Fruit fly (Drosophila melanogaster) whole organism, embryonic: ENCODE data around the gene fmt.

Source experiments
- Atf3 ChIP-seq: fragments of 200-800 bp; sonication (Bioruptor generic); optimal IDR thresholded peaks from 3 replicates; lab custom pipeline; 2016; ENCODE audit warnings: missing biosample characterization, missing genetic modification characterization
- Bteb2 ChIP-seq: fragments of 200-800 bp; sonication (Bioruptor generic); optimal IDR thresholded peaks from 2 replicates; lab custom pipeline; 2016; ENCODE audit warnings: missing biosample characterization, missing genetic modification characterization
- CG10209 ChIP-seq: fragments of 200-800 bp; sonication (Bioruptor generic); optimal IDR thresholded peaks from 3 replicates; lab custom pipeline; 2017; ENCODE audit warnings: missing biosample characterization, mild to moderate bottlenecking, missing genetic modification characterization, missing genetic modification reagents
- CG10565 ChIP-seq: fragments of 200-800 bp; sonication (Bioruptor generic); optimal IDR thresholded peaks from 3 replicates; lab custom pipeline; 2016; ENCODE audit warnings: missing biosample characterization, mild to moderate bottlenecking, missing genetic modification characterization
- CG10979 ChIP-seq: fragments of 200-800 bp; sonication (Bioruptor generic); optimal IDR thresholded peaks from 2 replicates; lab custom pipeline; 2018; ENCODE audit warnings: missing biosample characterization, mild to moderate bottlenecking, missing genetic modification characterization, moderate library complexity
- CG12391 ChIP-seq: fragments of 200-800 bp; sonication (Bioruptor generic); optimal IDR thresholded peaks from 3 replicates; lab custom pipeline; 2018; ENCODE audit warnings: missing biosample characterization, mild to moderate bottlenecking, missing genetic modification characterization, moderate library complexity
- CG13424 ChIP-seq: fragments of 200-800 bp; sonication (Bioruptor generic); optimal IDR thresholded peaks from 2 replicates; lab custom pipeline; 2019; ENCODE audit warnings: missing biosample characterization, mild to moderate bottlenecking, missing genetic modification characterization, moderate library complexity
- CG14050 ChIP-seq: fragments of 200-800 bp; sonication (Bioruptor generic); IDR thresholded peaks from 3 replicates; pipeline ENCODE4 v1.3.6; 2022; ENCODE audit warnings: missing biosample characterization, missing genetic modification characterization
- CG18262 ChIP-seq: fragments of 200-800 bp; optimal IDR thresholded peaks from 3 replicates; lab custom pipeline; 2019; ENCODE audit warnings: missing biosample characterization, mild to moderate bottlenecking, missing genetic modification characterization, moderate library complexity
- CG2678 ChIP-seq: fragments of 200-800 bp; sonication (Bioruptor generic); optimal IDR thresholded peaks from 3 replicates; lab custom pipeline; 2019; ENCODE audit warnings: missing biosample characterization, mild to moderate bottlenecking, missing genetic modification characterization, moderate library complexity
- CG30431 ChIP-seq: fragments of 200-800 bp; sonication (Bioruptor generic); optimal IDR thresholded peaks from 2 replicates; lab custom pipeline; 2017; ENCODE audit warnings: missing biosample characterization, missing genetic modification characterization
- CG31441 ChIP-seq: fragments of 200-800 bp; sonication (Bioruptor generic); IDR thresholded peaks from 2 replicates; pipeline ENCODE4 v1.3.6; 2022; ENCODE audit warnings: missing biosample characterization, missing genetic modification characterization
- CG4617 ChIP-seq: fragments of 200-800 bp; sonication (Bioruptor generic); optimal IDR thresholded peaks from 3 replicates; lab custom pipeline; 2016; ENCODE audit warnings: missing biosample characterization, missing genetic modification characterization, borderline replicate concordance
- Camta ChIP-seq: fragments of 200-800 bp; sonication (Bioruptor generic); optimal IDR thresholded peaks from 2 replicates; lab custom pipeline; 2016; ENCODE audit warnings: missing biosample characterization, missing genetic modification characterization
- Chrac-16 ChIP-seq: fragments of 200-800 bp; sonication (Bioruptor generic); optimal IDR thresholded peaks from 3 replicates; lab custom pipeline; 2016; ENCODE audit warnings: missing biosample characterization, missing genetic modification characterization
- Deaf1 ChIP-seq: fragments of 200-800 bp; optimal IDR thresholded peaks from 3 replicates; lab custom pipeline; 2019; ENCODE audit warnings: missing biosample characterization, mild to moderate bottlenecking, missing genetic modification characterization, moderate library complexity
- Doc2 ChIP-seq: fragments of 200-800 bp; sonication (Bioruptor generic); IDR thresholded peaks from 2 replicates; pipeline ENCODE4 v1.3.6; 2022; ENCODE audit warnings: missing biosample characterization, missing genetic modification characterization
- Ets65A ChIP-seq: fragments of 200-800 bp; sonication (Bioruptor generic); peaks from one replicate; lab custom pipeline; 2016; ENCODE audit warnings: missing biosample characterization, missing genetic modification characterization
- GATAe ChIP-seq: fragments of 200-800 bp; sonication (Bioruptor generic); conservative IDR thresholded peaks from 2 replicates; pipeline ENCODE4 v1.3.6; 2022; ENCODE audit warnings: missing biosample characterization, missing genetic modification characterization
- HHEX ChIP-seq: fragments of 200-800 bp; sonication (Bioruptor generic); optimal IDR thresholded peaks from 3 replicates; lab custom pipeline; 2017; ENCODE audit warnings: missing biosample characterization, mild to moderate bottlenecking, missing genetic modification characterization, missing genetic modification reagents
- Hand ChIP-seq: fragments of 200-800 bp; sonication (Bioruptor generic); optimal IDR thresholded peaks from 2 replicates; lab custom pipeline; 2017; ENCODE audit warnings: mild to moderate bottlenecking, missing biosample characterization, missing genetic modification reagents, missing genetic modification characterization
- Lim3 ChIP-seq: fragments of 200-800 bp; sonication (Bioruptor generic); IDR thresholded peaks from 2 replicates; pipeline ENCODE4 v1.3.6; 2022; ENCODE audit warnings: missing biosample characterization, missing genetic modification characterization
- Mrtf ChIP-seq: fragments of 200-800 bp; sonication (Bioruptor generic); IDR thresholded peaks from 3 replicates; pipeline ENCODE4 v1.3.6; 2022; ENCODE audit warnings: missing biosample characterization, missing genetic modification characterization
- Neu2 ChIP-seq: fragments of 200-800 bp; sonication (Bioruptor generic); optimal IDR thresholded peaks from 3 replicates; lab custom pipeline; 2016; ENCODE audit warnings: missing biosample characterization, missing genetic modification characterization, borderline replicate concordance
- Poxn ChIP-seq: fragments of 200-800 bp; sonication (Bioruptor generic); IDR thresholded peaks from 2 replicates; pipeline ENCODE4 v1.3.6; 2022; ENCODE audit warnings: missing biosample characterization, missing genetic modification characterization
- Ssrp ChIP-seq: fragments of 200-800 bp; sonication (Bioruptor generic); optimal IDR thresholded peaks from 2 replicates; lab custom pipeline; 2018; ENCODE audit warnings: missing biosample characterization, mild to moderate bottlenecking, missing genetic modification characterization, moderate library complexity
- Xrp1 ChIP-seq: fragments of 200-800 bp; sonication (Bioruptor generic); IDR thresholded peaks from 2 replicates; pipeline ENCODE4 v1.3.6; 2022; ENCODE audit warnings: missing biosample characterization, missing genetic modification characterization
- dmrt11E ChIP-seq: fragments of 200-800 bp; sonication (Bioruptor generic); optimal IDR thresholded peaks from 3 replicates; lab custom pipeline; 2018; ENCODE audit warnings: missing biosample characterization, mild to moderate bottlenecking, missing genetic modification characterization, moderate library complexity
- gsb-n ChIP-seq: fragments of 200-800 bp; sonication (Bioruptor generic); optimal IDR thresholded peaks from 3 replicates; lab custom pipeline; 2018; ENCODE audit warnings: missing biosample characterization, mild to moderate bottlenecking, missing genetic modification characterization
- jing ChIP-seq: fragments of 200-800 bp; sonication (Bioruptor generic); optimal IDR thresholded peaks from 2 replicates; lab custom pipeline; 2018; ENCODE audit warnings: missing biosample characterization, mild to moderate bottlenecking, missing genetic modification characterization
- kay ChIP-seq: fragments of 200-800 bp; sonication (Bioruptor generic); optimal IDR thresholded peaks from 2 replicates; lab custom pipeline; 2016; ENCODE audit warnings: missing biosample characterization, missing genetic modification characterization
- knrl ChIP-seq: fragments of 200-800 bp; sonication (Bioruptor generic); IDR thresholded peaks from 3 replicates; pipeline ENCODE4 v1.3.6; 2022; ENCODE audit warnings: missing biosample characterization, missing genetic modification characterization; ENCODE audit not compliant: partially characterized antibody
- lola ChIP-seq, 3 experiments: fragments of >200 bp in 2 of 3; fragments of 200-800 bp in 1 of 3; sonication (Bioruptor generic) in 1 of 3; optimal IDR thresholded peaks; 2 replicates each; lab custom pipeline; 2017 to 2019; ENCODE audit warnings: missing biosample characterization in 3 of 3, missing genetic modification characterization in 3 of 3, mild to moderate bottlenecking in 1 of 3, moderate library complexity in 1 of 3
- nerfin-2 ChIP-seq: fragments of 200-800 bp; sonication (Bioruptor generic); IDR thresholded peaks from 2 replicates; pipeline ENCODE4 v1.3.6; 2022; ENCODE audit warnings: missing biosample characterization, missing genetic modification characterization; ENCODE audit not compliant: partially characterized antibody
- nmo ChIP-seq: fragments of 200-800 bp; sonication (Bioruptor generic); optimal IDR thresholded peaks from 2 replicates; lab custom pipeline; 2018; ENCODE audit warnings: missing biosample characterization, mild to moderate bottlenecking, missing genetic modification characterization, moderate library complexity
- org-1 ChIP-seq: fragments of 200-800 bp; sonication (Bioruptor generic); optimal IDR thresholded peaks from 2 replicates; lab custom pipeline; 2017; ENCODE audit warnings: missing biosample characterization, missing genetic modification characterization
- prd ChIP-seq, 3 experiments: fragments of >200 bp in 2 of 3; fragments of 200-800 bp in 1 of 3; sonication (Bioruptor generic) in 1 of 3; optimal IDR thresholded peaks in 2 of 3; IDR thresholded peaks in 1 of 3; 2 replicates in 2 of 3; 3 replicates in 1 of 3; pipeline versions ENCODE4 v1.3.6 to Lab custom; 2017 to 2022; ENCODE audit warnings: missing biosample characterization in 1 of 3, missing genetic modification characterization in 1 of 3
- row ChIP-seq: fragments of 200-800 bp; sonication (Bioruptor generic); IDR thresholded peaks from 3 replicates; pipeline ENCODE4 v1.3.6; 2022; ENCODE audit warnings: missing biosample characterization, missing genetic modification characterization
- stwl ChIP-seq: fragments of 200-800 bp; sonication (Bioruptor generic); optimal IDR thresholded peaks from 3 replicates; lab custom pipeline; 2018; ENCODE audit warnings: missing biosample characterization, mild to moderate bottlenecking, missing genetic modification characterization, moderate library complexity
- trem ChIP-seq: fragments of 200-800 bp; optimal IDR thresholded peaks from 3 replicates; lab custom pipeline; 2019; ENCODE audit warnings: missing biosample characterization, mild to moderate bottlenecking, missing genetic modification characterization, moderate library complexity
- vvl ChIP-seq: fragments of 200-800 bp; sonication (Bioruptor generic); IDR thresholded peaks from 2 replicates; pipeline ENCODE4 v1.3.6; 2022; ENCODE audit warnings: missing biosample characterization, missing genetic modification characterization
- wek ChIP-seq: fragments of 200-800 bp; sonication (Bioruptor generic); optimal IDR thresholded peaks from 3 replicates; lab custom pipeline; 2018; ENCODE audit warnings: missing biosample characterization, mild to moderate bottlenecking, missing genetic modification characterization, moderate library complexity
- zfh1 ChIP-seq: fragments of 200-800 bp; sonication (Bioruptor generic); IDR thresholded peaks from 3 replicates; pipeline ENCODE4 v1.3.6; 2022; ENCODE audit warnings: missing biosample characterization, missing genetic modification characterization

The fmt gene

dm6 chr3L:6161997-6162396, 11.7 kb downstream of the fmt start:
- TF ChIP-seq Deaf1 (tag; lab: Kevin White, UChicago) (no peak), Bteb2 (GFP tag; lab: Kevin White, UChicago) (no peak), zfh1 (GFP tag; lab: Robert Waterston, UW) (no peak), Atf3 (no peak), dmrt11E (tag; lab: Kevin White, UChicago) (peak; percentile 63), Ssrp (tag; lab: Kevin White, UChicago) (peak; percentile 34), nmo (GFP tag; lab: Kevin White, UChicago) (peak; percentile 46), CG2678 (tag; lab: Kevin White, UChicago) (no peak), CG31441 (GFP tag; lab: Robert Waterston, UW) (no peak), CG13424 (tag; lab: Kevin White, UChicago) (peak; percentile 20), row (GFP tag; lab: Robert Waterston, UW) (peak; percentile 39; the same call in 2 of the 3 replicates), CG14050 (GFP tag; lab: Robert Waterston, UW) (no peak), Chrac-16 (GFP tag; lab: Kevin White, UChicago) (no peak), kay (no peak), Hand (GFP tag; lab: Kevin White, UChicago) (no peak), Ets65A (GFP tag; lab: Kevin White, UChicago) (peak; percentile 65), Camta (no peak), HHEX (GFP tag; lab: Kevin White, UChicago) (no peak), lola (GFP tag; optimal IDR thresholded peaks at IDR 0.05; lab: Kevin White, UChicago) (peak in 1 of 3 experiments; percentile 71), CG10209 (GFP tag; lab: Kevin White, UChicago) (no peak), CG30431 (GFP tag; lab: Kevin White, UChicago) (no peak), Poxn (GFP tag; lab: Robert Waterston, UW) (no peak), CG10979 (tag; lab: Kevin White, UChicago) (peak; percentile 37), org-1 (GFP tag; lab: Kevin White, UChicago) (no peak), CG4617 (no peak), stwl (tag; lab: Kevin White, UChicago) (no peak), knrl (no peak), trem (tag; lab: Kevin White, UChicago) (no peak), GATAe (GFP tag; lab: Robert Waterston, UW) (no peak), gsb-n (tag; lab: Kevin White, UChicago) (peak; percentile 58), nerfin-2 (no peak), Mrtf (GFP tag; lab: Robert Waterston, UW) (0 out of 3 replicates have a peak, but pooled peaks have one; percentile 36), Xrp1 (GFP tag; lab: Robert Waterston, UW) (no peak), CG18262 (peak; percentile 69), CG12391 (tag; lab: Kevin White, UChicago) (peak; percentile 28), CG10565 (GFP tag; lab: Kevin White, UChicago) (no peak), vvl (GFP tag; lab: Robert Waterston, UW) (no peak), Doc2 (no peak), Lim3 (GFP tag; lab: Robert Waterston, UW) (no peak), wek (GFP tag; lab: Kevin White, UChicago) (no peak), Neu2 (no peak), prd (optimal IDR thresholded peaks at IDR 0.05; lab: Kevin White, UChicago) (no peak), prd (GFP tag; IDR thresholded peaks at IDR 0.05; lab: Robert Waterston, UW) (0 out of 3 replicates have a peak, but pooled peaks have one; percentile 11), jing (GFP tag; lab: Kevin White, UChicago) (no peak)
